Fruit fly (Drosophila melanogaster): ENCODE data around the gene Tfb4.
A peak's percentile ranks its signal among the peaks of the same experiment; 100 is the strongest.

- TF ChIP-seq esn (GFP tag; optimal IDR thresholded peaks at IDR 0.05) (no peak), Blimp-1 (GFP tag; optimal IDR thresholded peaks at IDR 0.05) (no peak), Eip75B (GFP tag; optimal IDR thresholded peaks at IDR 0.05) (no peak), Ets96B (tag; optimal IDR thresholded peaks at IDR 0.05) (no peak), Hr38 (GFP tag; optimal IDR thresholded peaks at IDR 0.05) (no peak), Gug (GFP tag; IDR thresholded peaks at IDR 0.05) (no peak), Eip78C (GFP tag) (peak; percentile 60), Sox102F (GFP tag; optimal IDR thresholded peaks at IDR 0.05) (no peak), CG15336 (GFP tag; IDR thresholded peaks at IDR 0.05) (no peak), CG3919 (GFP tag; optimal IDR thresholded peaks at IDR 0.05) (no peak), dac (GFP tag; optimal IDR thresholded peaks at IDR 0.05) (peak; percentile 59), CG6276 (GFP tag; optimal IDR thresholded peaks at IDR 0.05) (no peak)
Observed at dm6 chr2L:1156592-1157249, 6.2 kb upstream of the Tfb4 start.

Measured in whole organism, prepupa.